1 fruit fly cellular context compared by ENCODE assay signal in genomic region chr2L:16287602-16288392, dm6.
TF ChIP-seq lines count a peak whose summit lies in the region.

Gene crp (minus strand): TSS chr2L:16287730.
Gene pkaap (plus strand): TSS chr2L:16288290.

TF ChIP-seq in whole organism, embryonic, 481 proteins besides CTCF, POLR2A, EP300 and RAD21 (continued from another document and continues in another):
- TF ChIP-seq CG3838 (GFP tag; optimal IDR thresholded peaks at IDR 0.05; lab: Kevin White, UChicago) = no peak
- peak; percentile 3 for TF ChIP-seq twi (tag; optimal IDR thresholded peaks at IDR 0.05; lab: Kevin White, UChicago)
- no peak for TF ChIP-seq Ptx1 (GFP tag; IDR thresholded peaks at IDR 0.05; lab: Robert Waterston, UW)
- TF ChIP-seq zfh1 (GFP tag; IDR thresholded peaks at IDR 0.05; lab: Robert Waterston, UW) = no peak
- no peak for TF ChIP-seq CG8478 (optimal IDR thresholded peaks at IDR 0.05; lab: Kevin White, UChicago)
- TF ChIP-seq PHDP (tag; optimal IDR thresholded peaks at IDR 0.05; lab: Kevin White, UChicago) = peak; percentile 67
- peak; percentile 85 for TF ChIP-seq CG11398 (GFP tag; optimal IDR thresholded peaks at IDR 0.05; lab: Kevin White, UChicago)
- no peak for TF ChIP-seq nerfin-2 (GFP tag; IDR thresholded peaks at IDR 0.05; lab: Robert Waterston, UW; ENCODE audit: partially characterized antibody)
- TF ChIP-seq CHES-1-like (GFP tag; optimal IDR thresholded peaks at IDR 0.05; lab: Kevin White, UChicago) = peak; percentile 91
- peak; percentile 65 for TF ChIP-seq NK7.1 (GFP tag; optimal IDR thresholded peaks at IDR 0.05; lab: Kevin White, UChicago)
- peak; percentile 27 for TF ChIP-seq nmo (GFP tag; optimal IDR thresholded peaks at IDR 0.05; lab: Kevin White, UChicago)
- peak; percentile 37 for TF ChIP-seq CG6854 (GFP tag; optimal IDR thresholded peaks at IDR 0.05; lab: Kevin White, UChicago)
- peak; percentile 67 for TF ChIP-seq CG14710 (tag; optimal IDR thresholded peaks at IDR 0.05; lab: Kevin White, UChicago)
- TF ChIP-seq corto (GFP tag; optimal IDR thresholded peaks at IDR 0.05; lab: Kevin White, UChicago) = peak; percentile 91
- TF ChIP-seq danr (GFP tag; IDR thresholded peaks at IDR 0.05; lab: Robert Waterston, UW) = no peak
- no peak for TF ChIP-seq Nf-YA (GFP tag; IDR thresholded peaks at IDR 0.05; lab: Robert Waterston, UW)
- TF ChIP-seq CG31441 (GFP tag; IDR thresholded peaks at IDR 0.05; lab: Robert Waterston, UW) = no peak
- no peak for TF ChIP-seq CG2678 (tag; optimal IDR thresholded peaks at IDR 0.05; lab: Kevin White, UChicago)
- peak; percentile 98 for TF ChIP-seq gfzf (GFP tag; optimal IDR thresholded peaks at IDR 0.05; lab: Kevin White, UChicago)
- TF ChIP-seq gem (tag; optimal IDR thresholded peaks at IDR 0.05; lab: Kevin White, UChicago) = no peak
- TF ChIP-seq MTF-1 (GFP tag; optimal IDR thresholded peaks at IDR 0.05; lab: Kevin White, UChicago; ENCODE audit: borderline replicate concordance) = peak; percentile 82
- no peak for TF ChIP-seq CG6791 (GFP tag; IDR thresholded peaks at IDR 0.05; lab: Robert Waterston, UW; ENCODE audit: partially characterized antibody)
- TF ChIP-seq CG11696 (GFP tag; IDR thresholded peaks at IDR 0.05; lab: Robert Waterston, UW) = no peak
- peak; percentile 13 for TF ChIP-seq exex (tag; optimal IDR thresholded peaks at IDR 0.05; lab: Kevin White, UChicago)
- TF ChIP-seq onecut (GFP tag; IDR thresholded peaks at IDR 0.05; lab: Robert Waterston, UW) = peak; percentile 78
- TF ChIP-seq chm (GFP tag; IDR thresholded peaks at IDR 0.05; lab: Robert Waterston, UW) = no peak
- TF ChIP-seq Sox100B (GFP tag; optimal IDR thresholded peaks at IDR 0.05; lab: Kevin White, UChicago) = no peak
- TF ChIP-seq tin (GFP tag; optimal IDR thresholded peaks at IDR 0.05; lab: Kevin White, UChicago) = peak; percentile 90
- TF ChIP-seq CG13424 (tag; optimal IDR thresholded peaks at IDR 0.05; lab: Kevin White, UChicago) = peak; percentile 46
- TF ChIP-seq CG8944 (GFP tag; optimal IDR thresholded peaks at IDR 0.05; lab: Kevin White, UChicago) = peak; percentile 93
- TF ChIP-seq CG12299 (tag; optimal IDR thresholded peaks at IDR 0.05; lab: Kevin White, UChicago) = peak; percentile 64
- TF ChIP-seq CG14050 (GFP tag; IDR thresholded peaks at IDR 0.05; lab: Robert Waterston, UW) = no peak
- TF ChIP-seq Xrp1 (GFP tag; IDR thresholded peaks at IDR 0.05; lab: Robert Waterston, UW) = no peak
- TF ChIP-seq Hand (GFP tag; optimal IDR thresholded peaks at IDR 0.05; lab: Kevin White, UChicago) = peak; percentile 64
- no peak for TF ChIP-seq CG3726 (GFP tag; IDR thresholded peaks at IDR 0.05; lab: Robert Waterston, UW)
- no peak for TF ChIP-seq dysf (GFP tag; IDR thresholded peaks at IDR 0.05; lab: Robert Waterston, UW)
- no peak for TF ChIP-seq CG16813 (GFP tag; IDR thresholded peaks at IDR 0.05; lab: Robert Waterston, UW; ENCODE audit: partially characterized antibody)
- no peak for TF ChIP-seq hbn (GFP tag; IDR thresholded peaks at IDR 0.05; lab: Robert Waterston, UW; ENCODE audit: partially characterized antibody)
- no peak for TF ChIP-seq unc-4 (GFP tag; IDR thresholded peaks at IDR 0.05; lab: Robert Waterston, UW; ENCODE audit: partially characterized antibody)
- peak; percentile 84 for TF ChIP-seq Atf-2 (GFP tag; optimal IDR thresholded peaks at IDR 0.05; lab: Kevin White, UChicago)
- TF ChIP-seq hkb (optimal IDR thresholded peaks at IDR 0.05; lab: Kevin White, UChicago) = peak; percentile 60
- TF ChIP-seq hkb (GFP tag; IDR thresholded peaks at IDR 0.05; lab: Robert Waterston, UW) = no peak
- no peak for TF ChIP-seq CG11456 (GFP tag; IDR thresholded peaks at IDR 0.05; lab: Robert Waterston, UW)
- no peak for TF ChIP-seq so (GFP tag; IDR thresholded peaks at IDR 0.05; lab: Robert Waterston, UW)
- peak; percentile 56 for TF ChIP-seq ab (GFP tag; optimal IDR thresholded peaks at IDR 0.05; lab: Kevin White, UChicago)
- no peak for TF ChIP-seq CG14860 (GFP tag; IDR thresholded peaks at IDR 0.05; lab: Robert Waterston, UW; ENCODE audit: partially characterized antibody)
- no peak for TF ChIP-seq Opbp (GFP tag; IDR thresholded peaks at IDR 0.05; lab: Robert Waterston, UW; ENCODE audit: partially characterized antibody)
- no peak for TF ChIP-seq amos (GFP tag; IDR thresholded peaks at IDR 0.05; lab: Robert Waterston, UW; ENCODE audit: partially characterized antibody)
- peak; percentile 14 for TF ChIP-seq CG5180 (GFP tag; optimal IDR thresholded peaks at IDR 0.05; lab: Kevin White, UChicago)
- peak; percentile 75 for TF ChIP-seq HHEX (GFP tag; optimal IDR thresholded peaks at IDR 0.05; lab: Kevin White, UChicago)
- peak; percentile 61 for TF ChIP-seq CG1233 (GFP tag; optimal IDR thresholded peaks at IDR 0.05; lab: Kevin White, UChicago)
- peak; percentile 83 for TF ChIP-seq NfI (GFP tag; optimal IDR thresholded peaks at IDR 0.05; lab: Kevin White, UChicago)
- no peak for TF ChIP-seq nau (GFP tag; optimal IDR thresholded peaks at IDR 0.05; lab: Kevin White, UChicago)
- no peak for TF ChIP-seq vnd (GFP tag; IDR thresholded peaks at IDR 0.05; lab: Robert Waterston, UW; ENCODE audit: partially characterized antibody)
- TF ChIP-seq CG3995 (GFP tag; optimal IDR thresholded peaks at IDR 0.05; lab: Kevin White, UChicago) = peak; percentile 55
- TF ChIP-seq Ets97D (GFP tag; optimal IDR thresholded peaks at IDR 0.05; lab: Kevin White, UChicago) = peak; percentile 93
- peak; percentile 29 for TF ChIP-seq org-1 (GFP tag; optimal IDR thresholded peaks at IDR 0.05; lab: Kevin White, UChicago)
- peak; percentile 71 for TF ChIP-seq Mad (GFP tag; optimal IDR thresholded peaks at IDR 0.05; lab: Kevin White, UChicago)
- TF ChIP-seq Max (GFP tag; optimal IDR thresholded peaks at IDR 0.05; lab: Kevin White, UChicago) = peak; percentile 86
- peak; percentile 74 for TF ChIP-seq repo (GFP tag; optimal IDR thresholded peaks at IDR 0.05; lab: Kevin White, UChicago)
- peak; percentile 97 for TF ChIP-seq sens (GFP tag; lab: Kevin White, UChicago)
- no peak for TF ChIP-seq dimm (GFP tag; IDR thresholded peaks at IDR 0.05; lab: Robert Waterston, UW)
- TF ChIP-seq pho (GFP tag; optimal IDR thresholded peaks at IDR 0.05; lab: Kevin White, UChicago) = peak; percentile 83
- peak; percentile 49 for TF ChIP-seq ATbp (GFP tag; optimal IDR thresholded peaks at IDR 0.05; lab: Kevin White, UChicago)
- peak; percentile 90 for TF ChIP-seq grn (GFP tag; optimal IDR thresholded peaks at IDR 0.05; lab: Kevin White, UChicago)
- peak; percentile 11 for TF ChIP-seq fd102C (GFP tag; optimal IDR thresholded peaks at IDR 0.05; lab: Kevin White, UChicago)
- no peak for TF ChIP-seq CG4730 (GFP tag; IDR thresholded peaks at IDR 0.05; lab: Robert Waterston, UW)
- peak; percentile 48 for TF ChIP-seq CG17802 (tag; optimal IDR thresholded peaks at IDR 0.05; lab: Kevin White, UChicago)
- no peak for TF ChIP-seq ara (GFP tag; IDR thresholded peaks at IDR 0.05; lab: Robert Waterston, UW)
- peak; percentile 56 for TF ChIP-seq zen (tag; optimal IDR thresholded peaks at IDR 0.05; lab: Kevin White, UChicago)
- TF ChIP-seq rib (GFP tag; IDR thresholded peaks at IDR 0.05; lab: Robert Waterston, UW) = no peak
- TF ChIP-seq emc (GFP tag; optimal IDR thresholded peaks at IDR 0.05; lab: Kevin White, UChicago) = peak; percentile 82
- no peak for TF ChIP-seq MBD-R2 (GFP tag; IDR thresholded peaks at IDR 0.05; lab: Robert Waterston, UW)
- no peak for TF ChIP-seq TFAM (GFP tag; optimal IDR thresholded peaks at IDR 0.05; lab: Kevin White, UChicago)
- peak; percentile 69 for TF ChIP-seq bcd (GFP tag; optimal IDR thresholded peaks at IDR 0.05; lab: Kevin White, UChicago)
- no peak for TF ChIP-seq CG2129 (GFP tag; IDR thresholded peaks at IDR 0.05; lab: Robert Waterston, UW; ENCODE audit: partially characterized antibody)
- peak; percentile 87 for TF ChIP-seq caup (GFP tag; optimal IDR thresholded peaks at IDR 0.05; lab: Kevin White, UChicago; ENCODE audit: severe bottlenecking)
- TF ChIP-seq CG8290 (GFP tag; optimal IDR thresholded peaks at IDR 0.05; lab: Kevin White, UChicago) = peak; percentile 88
- peak; percentile 38 to 96 for TF ChIP-seq CG8290 (tag; optimal IDR thresholded peaks at IDR 0.05; lab: Kevin White, UChicago)
- TF ChIP-seq Deaf1 (tag; optimal IDR thresholded peaks at IDR 0.05; lab: Kevin White, UChicago) = peak; percentile 47
- TF ChIP-seq CG9932 (GFP tag; IDR thresholded peaks at IDR 0.05; lab: Robert Waterston, UW) = no peak
- TF ChIP-seq CG8924 (tag; optimal IDR thresholded peaks at IDR 0.05; lab: Kevin White, UChicago) = peak; percentile 49
- TF ChIP-seq bsh (GFP tag; optimal IDR thresholded peaks at IDR 0.05; lab: Kevin White, UChicago) = peak in 1 of 2 experiments; percentile 55
- TF ChIP-seq CG10267 (tag; optimal IDR thresholded peaks at IDR 0.05; lab: Kevin White, UChicago) = peak; percentile 100
- TF ChIP-seq CG2202 (tag; optimal IDR thresholded peaks at IDR 0.05; lab: Kevin White, UChicago) = peak; percentile 41
- TF ChIP-seq pb (GFP tag; optimal IDR thresholded peaks at IDR 0.05; lab: Kevin White, UChicago) = peak; percentile 54
- TF ChIP-seq Neu2 (GFP tag; optimal IDR thresholded peaks at IDR 0.05; lab: Kevin White, UChicago; ENCODE audit: borderline replicate concordance) = peak; percentile 15
- TF ChIP-seq CG16863 (GFP tag; optimal IDR thresholded peaks at IDR 0.05; lab: Kevin White, UChicago) = peak; percentile 82
- no peak for TF ChIP-seq CG10321 (GFP tag; IDR thresholded peaks at IDR 0.05; lab: Robert Waterston, UW)
- TF ChIP-seq CG8359 (GFP tag; optimal IDR thresholded peaks at IDR 0.05; lab: Kevin White, UChicago; ENCODE audit: borderline replicate concordance) = peak; percentile 26
- TF ChIP-seq ap (GFP tag; IDR thresholded peaks at IDR 0.05; lab: Robert Waterston, UW) = no peak
- TF ChIP-seq Chrac-16 (GFP tag; optimal IDR thresholded peaks at IDR 0.05; lab: Kevin White, UChicago) = peak; percentile 88
- peak; percentile 81 for TF ChIP-seq CG18764 (GFP tag; optimal IDR thresholded peaks at IDR 0.05; lab: Kevin White, UChicago)
- peak; percentile 71 for TF ChIP-seq CG17186 (GFP tag; optimal IDR thresholded peaks at IDR 0.05; lab: Kevin White, UChicago)
- peak; percentile 84 for TF ChIP-seq tx (GFP tag; optimal IDR thresholded peaks at IDR 0.05; lab: Kevin White, UChicago)
- peak; percentile 15 for TF ChIP-seq CG12219 (GFP tag; optimal IDR thresholded peaks at IDR 0.05; lab: Kevin White, UChicago)
- no peak for TF ChIP-seq gt (GFP tag; IDR thresholded peaks at IDR 0.05; lab: Robert Waterston, UW)
- TF ChIP-seq bowl (GFP tag; IDR thresholded peaks at IDR 0.05; lab: Robert Waterston, UW) = no peak
- no peak for TF ChIP-seq Atf6 (GFP tag; IDR thresholded peaks at IDR 0.05; lab: Robert Waterston, UW)
- peak; percentile 91 for TF ChIP-seq Hmr (GFP tag; optimal IDR thresholded peaks at IDR 0.05; lab: Kevin White, UChicago)
- peak; percentile 13 for TF ChIP-seq CG15073 (GFP tag; optimal IDR thresholded peaks at IDR 0.05; lab: Kevin White, UChicago)
- peak; percentile 82 for TF ChIP-seq az2 (GFP tag; optimal IDR thresholded peaks at IDR 0.05; lab: Kevin White, UChicago)
- TF ChIP-seq CG18619 (GFP tag; optimal IDR thresholded peaks at IDR 0.05; lab: Kevin White, UChicago) = peak; percentile 52
- TF ChIP-seq nerfin-1 (tag; optimal IDR thresholded peaks at IDR 0.05; lab: Kevin White, UChicago) = no peak
- peak; percentile 22 for TF ChIP-seq CG8281 (tag; optimal IDR thresholded peaks at IDR 0.05; lab: Kevin White, UChicago)
- TF ChIP-seq slou (GFP tag; optimal IDR thresholded peaks at IDR 0.05; lab: Kevin White, UChicago) = peak; percentile 86
- peak; percentile 37 for TF ChIP-seq CG33557 (GFP tag; optimal IDR thresholded peaks at IDR 0.05; lab: Kevin White, UChicago)
- peak; percentile 91 for TF ChIP-seq Hsf (GFP tag; optimal IDR thresholded peaks at IDR 0.05; lab: Kevin White, UChicago)
- peak; percentile 78 for TF ChIP-seq gcm2 (GFP tag; optimal IDR thresholded peaks at IDR 0.05; lab: Kevin White, UChicago)
- TF ChIP-seq CG10543 (GFP tag; optimal IDR thresholded peaks at IDR 0.05; lab: Kevin White, UChicago) = peak; percentile 86
- no peak for TF ChIP-seq ato (GFP tag; IDR thresholded peaks at IDR 0.05; lab: Robert Waterston, UW; ENCODE audit: partially characterized antibody)
- peak; percentile 74 for TF ChIP-seq CG1792 (GFP tag; optimal IDR thresholded peaks at IDR 0.05; lab: Kevin White, UChicago)
- TF ChIP-seq CG16815 (GFP tag; optimal IDR thresholded peaks at IDR 0.05; lab: Kevin White, UChicago) = peak; percentile 52
- TF ChIP-seq CG10147 (GFP tag; optimal IDR thresholded peaks at IDR 0.05; lab: Kevin White, UChicago) = peak; percentile 42
- TF ChIP-seq dmrt11E (tag; optimal IDR thresholded peaks at IDR 0.05; lab: Kevin White, UChicago) = peak; percentile 63
- no peak for TF ChIP-seq HLH4C (GFP tag; IDR thresholded peaks at IDR 0.05; lab: Robert Waterston, UW; ENCODE audit: partially characterized antibody)
- TF ChIP-seq CrebB (tag; optimal IDR thresholded peaks at IDR 0.05; lab: Kevin White, UChicago) = peak; percentile 84
- peak; percentile 74 for TF ChIP-seq sug (tag; optimal IDR thresholded peaks at IDR 0.05; lab: Kevin White, UChicago)
- no peak for TF ChIP-seq Adf1 (GFP tag; IDR thresholded peaks at IDR 0.05; lab: Robert Waterston, UW)
- peak; percentile 57 for TF ChIP-seq CG3281 (GFP tag; optimal IDR thresholded peaks at IDR 0.05; lab: Kevin White, UChicago)
- TF ChIP-seq CG17385 (GFP tag; optimal IDR thresholded peaks at IDR 0.05; lab: Kevin White, UChicago) = peak; percentile 54
- TF ChIP-seq CG17361 (GFP tag; IDR thresholded peaks at IDR 0.05; lab: Robert Waterston, UW) = no peak
- peak; percentile 75 for TF ChIP-seq Dek (tag; optimal IDR thresholded peaks at IDR 0.05; lab: Kevin White, UChicago)
- peak; percentile 87 for TF ChIP-seq Dad (GFP tag; optimal IDR thresholded peaks at IDR 0.05; lab: Kevin White, UChicago)
- peak; percentile 51; the same call in 1 of the 3 replicates for TF ChIP-seq CG7357 (GFP tag; IDR thresholded peaks at IDR 0.05; lab: Robert Waterston, UW)
- no peak for TF ChIP-seq CG31224 (GFP tag; IDR thresholded peaks at IDR 0.05; lab: Robert Waterston, UW)
- no peak for TF ChIP-seq ase (GFP tag; IDR thresholded peaks at IDR 0.05; lab: Robert Waterston, UW)
- peak; percentile 76 for TF ChIP-seq CG7786 (GFP tag; optimal IDR thresholded peaks at IDR 0.05; lab: Kevin White, UChicago)
- peak; percentile 55 for TF ChIP-seq CG13296 (GFP tag; optimal IDR thresholded peaks at IDR 0.05; lab: Kevin White, UChicago)
- TF ChIP-seq CG7271 (tag; optimal IDR thresholded peaks at IDR 0.05; lab: Kevin White, UChicago) = peak; percentile 51
- no peak for TF ChIP-seq CG14441 (GFP tag; IDR thresholded peaks at IDR 0.05; lab: Robert Waterston, UW)
- peak; percentile 97 for TF ChIP-seq BEAF-32 (GFP tag; optimal IDR thresholded peaks at IDR 0.05; lab: Kevin White, UChicago)
- no peak for TF ChIP-seq Doc2 (GFP tag; IDR thresholded peaks at IDR 0.05; lab: Robert Waterston, UW)
